Fruit fly (Drosophila melanogaster): Measurements from ENCODE around the gene dgrn.

DNA sequence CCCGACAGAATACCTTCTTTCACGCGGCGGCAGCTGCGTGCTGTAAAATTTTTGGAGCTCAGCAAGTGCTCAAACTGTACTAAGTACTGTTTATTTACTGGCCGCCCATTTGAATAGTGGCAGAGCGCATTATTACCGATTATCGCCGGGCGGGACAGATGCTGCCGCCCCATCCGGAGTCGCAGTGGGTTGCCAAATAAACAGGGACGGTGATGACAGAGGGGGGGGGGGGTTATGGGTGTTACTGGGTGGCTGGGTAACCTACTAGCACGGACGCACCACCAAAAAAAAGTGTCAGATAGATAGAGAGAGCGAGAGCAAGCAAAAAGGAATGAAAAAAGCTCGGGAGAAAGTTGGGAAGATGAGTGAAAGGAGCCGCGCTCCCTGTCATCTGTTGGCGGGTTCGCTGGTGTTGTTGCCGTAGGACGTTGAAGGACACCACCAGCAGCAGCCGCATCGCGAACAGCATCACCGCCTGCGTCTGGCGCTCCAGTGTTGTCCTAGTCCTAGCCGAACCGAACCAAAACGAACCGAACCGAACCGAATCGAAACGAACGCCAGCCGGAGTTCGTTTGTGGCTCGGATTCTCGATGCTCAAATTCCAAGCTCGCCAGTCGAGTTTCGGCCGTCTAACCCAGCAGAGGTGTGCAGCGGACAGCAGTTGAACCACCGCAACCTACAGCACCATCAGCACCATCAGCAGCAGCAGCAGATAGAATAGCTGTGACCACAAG, 22.5 kb upstream of the dgrn start, which contains the start of gene CG11000:
- TF ChIP-seq Crg-1 (GFP tag; optimal IDR thresholded peaks at IDR 0.05) = no peak
- no peak for TF ChIP-seq CG14711 (tag; optimal IDR thresholded peaks at IDR 0.05)
- TF ChIP-seq kay (GFP tag; ENCODE audit: borderline replicate concordance) = no peak
- no peak for TF ChIP-seq Clk (GFP tag; optimal IDR thresholded peaks at IDR 0.05)
- no peak for TF ChIP-seq CG7045 (GFP tag; optimal IDR thresholded peaks at IDR 0.05)
